Worm (Caenorhabditis elegans) whole organism, late embryonic: Measurements from ENCODE around the gene F02H6.6.

Experiments used
- C38D4.7 ChIP-seq: fragments of 200-800 bp; sonication (Bioruptor generic); optimal IDR thresholded peaks from 2 replicates; lab custom pipeline; 2018; ENCODE audit warnings: mild to moderate bottlenecking, missing genetic modification characterization, moderate library complexity, missing compliant biosample characterization
- F13H6.1 ChIP-seq: sonication (generic microtip); optimal IDR thresholded peaks from 2 replicates; lab custom pipeline; 2016; ENCODE audit warnings: missing genetic modification characterization, missing compliant biosample characterization
- K02D7.2 ChIP-seq: sonication (generic microtip); optimal IDR thresholded peaks from 2 replicates; lab custom pipeline; 2017; ENCODE audit warnings: mild to moderate bottlenecking, missing genetic modification characterization, missing compliant biosample characterization
- K09A11.1 ChIP-seq: sonication (generic microtip); optimal IDR thresholded peaks from 2 replicates; lab custom pipeline; 2017; ENCODE audit warnings: antibody characterized with exemption, mild to moderate bottlenecking, missing genetic modification characterization, missing compliant biosample characterization; ENCODE audit not compliant: insufficient read depth
- T23F11.4 ChIP-seq: fragments of 200-800 bp; sonication (Bioruptor generic); optimal IDR thresholded peaks from 2 replicates; lab custom pipeline; 2018; ENCODE audit warnings: mild to moderate bottlenecking, missing genetic modification characterization, missing compliant biosample characterization
- Y22D7AL.16 ChIP-seq: sonication (generic microtip); optimal IDR thresholded peaks from 2 replicates; lab custom pipeline; 2016; ENCODE audit warnings: missing genetic modification characterization, missing compliant biosample characterization
- ama-1 ChIP-seq: fragments of 150-350 bp; optimal IDR thresholded peaks from 2 replicates; lab custom pipeline; 2014
- ceh-14 ChIP-seq: sonication (generic microtip); optimal IDR thresholded peaks from 2 replicates; lab custom pipeline; 2016; ENCODE audit warnings: missing genotype, missing genetic modification characterization, missing compliant biosample characterization
- ceh-18 ChIP-seq: sonication (generic microtip); optimal IDR thresholded peaks from 2 replicates; lab custom pipeline; 2016; ENCODE audit warnings: missing genetic modification characterization, missing compliant biosample characterization
- ceh-22 ChIP-seq: sonication (generic microtip); optimal IDR thresholded peaks from 2 replicates; lab custom pipeline; 2017; ENCODE audit warnings: missing biosample characterization, missing genetic modification characterization
- ceh-30 ChIP-seq: fragments of 150-350 bp; optimal IDR thresholded peaks from 2 replicates; lab custom pipeline; 2014; ENCODE audit warnings: missing biosample characterization, missing genetic modification characterization
- ceh-31 ChIP-seq: sonication (generic microtip); optimal IDR thresholded peaks from 2 replicates; lab custom pipeline; 2016; ENCODE audit warnings: missing genetic modification characterization, missing compliant biosample characterization
- ceh-34 ChIP-seq: sonication (generic microtip); optimal IDR thresholded peaks from 2 replicates; lab custom pipeline; 2016; ENCODE audit warnings: mild to moderate bottlenecking, missing genetic modification characterization, missing compliant biosample characterization
- che-1 ChIP-seq: sonication (generic microtip); optimal IDR thresholded peaks from 2 replicates; lab custom pipeline; 2016; ENCODE audit warnings: mild to moderate bottlenecking, missing genetic modification characterization, missing compliant biosample characterization
- dmd-4 ChIP-seq: sonication (generic microtip); optimal IDR thresholded peaks from 2 replicates; lab custom pipeline; 2016; ENCODE audit warnings: borderline replicate concordance, missing genetic modification characterization, missing compliant biosample characterization
- elt-4 ChIP-seq: sonication (generic microtip); optimal IDR thresholded peaks from 2 replicates; lab custom pipeline; 2016; ENCODE audit warnings: missing genetic modification characterization, missing compliant biosample characterization
- ets-4 ChIP-seq: sonication (generic microtip); optimal IDR thresholded peaks from 2 replicates; lab custom pipeline; 2016; ENCODE audit warnings: missing genetic modification characterization, missing compliant biosample characterization
- eyg-1 ChIP-seq: sonication (generic microtip); optimal IDR thresholded peaks from 2 replicates; lab custom pipeline; 2016; ENCODE audit warnings: missing genotype, missing genetic modification characterization, missing compliant biosample characterization
- fkh-10 ChIP-seq: fragments of 150-350 bp; optimal IDR thresholded peaks from 2 replicates; lab custom pipeline; 2014; ENCODE audit warnings: missing biosample characterization, missing genetic modification reagents, missing genetic modification characterization
- hlh-13 ChIP-seq: fragments of 200-800 bp; sonication (Bioruptor generic); optimal IDR thresholded peaks from 2 replicates; lab custom pipeline; 2018; ENCODE audit warnings: mild to moderate bottlenecking, missing genetic modification characterization, missing compliant biosample characterization
- hlh-15 ChIP-seq: sonication (generic microtip); optimal IDR thresholded peaks from 2 replicates; lab custom pipeline; 2016; ENCODE audit warnings: missing genetic modification characterization, missing compliant biosample characterization
- hlh-30 ChIP-seq: sonication (generic microtip); optimal IDR thresholded peaks from 2 replicates; lab custom pipeline; 2017; ENCODE audit warnings: antibody characterized with exemption, missing genetic modification characterization, missing compliant biosample characterization; ENCODE audit not compliant: insufficient read depth
- hlh-8 ChIP-seq: sonication (generic microtip); optimal IDR thresholded peaks from 2 replicates; lab custom pipeline; 2016; ENCODE audit warnings: missing genotype, missing genetic modification characterization, missing compliant biosample characterization
- mec-3 ChIP-seq: sonication (generic microtip); optimal IDR thresholded peaks from 2 replicates; lab custom pipeline; 2016; ENCODE audit warnings: borderline replicate concordance, missing genetic modification characterization, missing compliant biosample characterization
- nhr-11 ChIP-seq: fragments of 150-350 bp; optimal IDR thresholded peaks from 2 replicates; lab custom pipeline; 2014; ENCODE audit warnings: missing biosample characterization, missing genetic modification characterization
- nhr-232 ChIP-seq: sonication (generic microtip); optimal IDR thresholded peaks from 2 replicates; lab custom pipeline; 2016; ENCODE audit warnings: missing genetic modification characterization, missing compliant biosample characterization
- pag-3 ChIP-seq: sonication (generic microtip); optimal IDR thresholded peaks from 2 replicates; lab custom pipeline; 2016; ENCODE audit warnings: missing compliant biosample characterization, missing genetic modification characterization, borderline replicate concordance
- pat-9 ChIP-seq: fragments of 200-800 bp; sonication (Bioruptor generic); optimal IDR thresholded peaks from 2 replicates; lab custom pipeline; 2018; ENCODE audit warnings: mild to moderate bottlenecking, missing genetic modification characterization, moderate library complexity, missing compliant biosample characterization
- pax-1 ChIP-seq: fragments of 150-350 bp; optimal IDR thresholded peaks from 2 replicates; lab custom pipeline; 2014; ENCODE audit warnings: missing biosample characterization, missing genetic modification characterization
- pha-4 ChIP-seq: fragments of 150-350 bp; optimal IDR thresholded peaks from 2 replicates; lab custom pipeline; 2018; ENCODE audit warnings: missing biosample characterization, missing genetic modification reagents, missing genetic modification characterization
- pros-1 ChIP-seq: fragments of 150-350 bp; optimal IDR thresholded peaks from 2 replicates; lab custom pipeline; 2014; ENCODE audit warnings: missing biosample characterization, missing genetic modification reagents, missing genetic modification characterization
- sox-2 ChIP-seq: fragments of 200-800 bp; sonication (Bioruptor generic); IDR thresholded peaks from 2 replicates; pipeline ENCODE4 v1.3.6; 2022; ENCODE audit warnings: missing genetic modification reagents, missing genetic modification characterization, missing compliant biosample characterization
- sox-4 ChIP-seq: sonication (generic microtip); optimal IDR thresholded peaks from 2 replicates; lab custom pipeline; 2017; ENCODE audit warnings: mild to moderate bottlenecking, missing genetic modification characterization, inconsistent platforms, missing compliant biosample characterization
- tbx-2 ChIP-seq: sonication (generic microtip); optimal IDR thresholded peaks from 2 replicates; lab custom pipeline; 2016; ENCODE audit warnings: missing genetic modification characterization, missing compliant biosample characterization
- unc-42 ChIP-seq: sonication (generic microtip); optimal IDR thresholded peaks from 2 replicates; lab custom pipeline; 2016; ENCODE audit warnings: missing genotype, missing genetic modification characterization, missing compliant biosample characterization
- unc-86 ChIP-seq: sonication (generic microtip); optimal IDR thresholded peaks from 2 replicates; lab custom pipeline; 2016; ENCODE audit warnings: missing genetic modification characterization, missing compliant biosample characterization
- zip-5 ChIP-seq: sonication (generic microtip); optimal IDR thresholded peaks from 2 replicates; lab custom pipeline; 2016; ENCODE audit warnings: missing genetic modification characterization, missing compliant biosample characterization
- ztf-16 ChIP-seq: sonication (generic microtip); optimal IDR thresholded peaks from 2 replicates; lab custom pipeline; 2017; ENCODE audit warnings: missing genetic modification characterization, missing compliant biosample characterization

The F02H6.6 gene

DNA sequence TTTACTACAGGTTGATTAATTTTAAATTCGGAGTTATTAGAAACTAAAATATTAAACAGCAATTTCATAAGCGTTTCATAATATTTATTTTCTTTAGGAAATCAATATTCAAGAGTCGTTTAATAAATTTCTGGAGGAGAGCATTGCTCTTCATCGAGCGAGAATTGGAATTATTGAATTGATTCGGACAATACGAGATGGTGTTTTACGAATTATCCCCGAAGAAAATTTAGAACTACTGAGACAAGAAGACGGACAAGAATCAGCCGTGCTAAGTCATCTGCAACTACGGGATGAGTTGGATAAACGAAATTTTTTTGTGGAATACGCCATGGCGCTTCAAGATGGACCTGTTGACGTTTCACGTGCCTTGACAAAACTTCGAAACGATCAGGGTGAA, 36.4 kb downstream of the F02H6.6 start:
- TF ChIP-seq elt-4 (tag; lab: Kevin White, UChicago), result no peak
- no peak for TF ChIP-seq dmd-4 (tag; lab: Kevin White, UChicago)
- no peak for TF ChIP-seq pat-9 (tag; lab: Kevin White, UChicago)
- TF ChIP-seq nhr-11 (tag; lab: Kevin White, UChicago), result no peak
- no peak for TF ChIP-seq pros-1 (tag; lab: Kevin White, UChicago)
- no peak for TF ChIP-seq ceh-31 (tag; lab: Kevin White, UChicago)
- no peak for TF ChIP-seq pax-1 (tag; lab: Kevin White, UChicago)

ce11 chrIV:14193196-14193595, 37.5 kb downstream of the F02H6.6 start, which contains the start of gene K01G12.3:
TSS of gene K01G12.3 (plus strand) at chrIV:14193496.
- TF ChIP-seq tbx-2 (no peak), fkh-10 (no peak), mec-3 (tag; lab: Kevin White, UChicago) (no peak), C38D4.7 (no peak), sox-4 (tag; lab: Kevin White, UChicago) (no peak), ets-4 (no peak), ceh-30 (tag; lab: Kevin White, UChicago) (no peak), Y22D7AL.16 (tag; lab: Kevin White, UChicago) (no peak)

DNA sequence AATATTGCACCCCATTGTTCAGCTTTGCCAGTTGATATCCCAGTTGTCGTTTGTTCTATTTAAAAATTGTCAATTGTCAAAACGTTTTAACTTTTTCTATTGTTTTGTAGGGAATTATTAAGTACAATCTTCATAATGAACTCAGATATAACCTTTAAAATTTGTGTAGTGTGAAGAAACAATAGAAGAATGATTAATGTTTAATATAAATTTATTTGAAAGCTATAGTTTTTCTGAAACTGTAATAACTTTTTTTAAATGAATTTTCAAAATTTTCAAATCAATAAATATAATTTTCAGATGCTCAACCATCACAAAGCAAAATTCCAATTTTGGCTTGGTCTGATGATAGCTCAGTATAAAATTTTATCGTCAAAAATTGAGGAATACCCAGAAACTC, 38.8 kb downstream of the F02H6.6 start, which contains the start of gene K01G12.22:
Gene K01G12.22 (plus strand): TSS at position 301 of the 400 bp plus-strand sequence.
- TF ChIP-seq che-1 (tag; lab: Kevin White, UChicago) (no peak), ceh-30 (tag; lab: Kevin White, UChicago) (no peak), nhr-232 (tag; lab: Kevin White, UChicago) (no peak), ceh-34 (no peak), pat-9 (tag; lab: Kevin White, UChicago) (no peak), Y22D7AL.16 (tag; lab: Kevin White, UChicago) (no peak), pha-4 (tag; lab: Kevin White, UChicago) (no peak), hlh-13 (GFP tag; lab: Kevin White, UChicago) (no peak), K09A11.1 (no peak), unc-42 (tag; lab: Kevin White, UChicago) (no peak), tbx-2 (no peak)

- no peak for TF ChIP-seq pag-3 (tag; lab: Kevin White, UChicago)
- no peak for TF ChIP-seq pros-1 (tag; lab: Kevin White, UChicago)
- no peak for TF ChIP-seq ceh-22 (tag; lab: Kevin White, UChicago)
- no peak for TF ChIP-seq che-1 (tag; lab: Kevin White, UChicago)
These were observed 44.4 kb downstream of the F02H6.6 start for ce11 chrIV:14186264-14186663.

- TF ChIP-seq fkh-10, result no peak
- no peak for TF ChIP-seq unc-86 (tag; lab: Kevin White, UChicago)
- no peak for TF ChIP-seq F13H6.1 (tag; lab: Kevin White, UChicago)
- no peak for TF ChIP-seq ceh-14 (tag; lab: Kevin White, UChicago)
- TF ChIP-seq ama-1, result no peak
- TF ChIP-seq hlh-15 (tag; lab: Kevin White, UChicago), result no peak
- no peak for TF ChIP-seq zip-5
- no peak for TF ChIP-seq hlh-8
- no peak for TF ChIP-seq pros-1 (tag; lab: Kevin White, UChicago)
- no peak for TF ChIP-seq unc-42 (tag; lab: Kevin White, UChicago)
- no peak for TF ChIP-seq ztf-16 (tag; lab: Kevin White, UChicago)
- TF ChIP-seq T23F11.4 (GFP tag; lab: Kevin White, UChicago), result no peak
- TF ChIP-seq ceh-18 (tag; lab: Kevin White, UChicago), result no peak
- no peak for TF ChIP-seq eyg-1
- no peak for TF ChIP-seq ceh-34
- no peak for TF ChIP-seq K02D7.2 (tag; lab: Kevin White, UChicago)
- no peak for TF ChIP-seq hlh-13 (GFP tag; lab: Kevin White, UChicago)
- TF ChIP-seq nhr-232 (tag; lab: Kevin White, UChicago), result no peak
- no peak for TF ChIP-seq sox-2 (GFP tag; lab: Robert Waterston, UW)
- no peak for TF ChIP-seq hlh-30 (tag; lab: Kevin White, UChicago)
These were observed 48.6 kb downstream of the F02H6.6 start, which contains the start of gene R05A10.1 for ce11 chrIV:14182077-14182476. TSS of gene R05A10.1 (plus strand) at chrIV:14182377.
